Fruit fly (Drosophila melanogaster): ENCODE results near the gene Sry-delta.
A peak's percentile ranks its signal among the peaks of the same experiment; 100 is the strongest.

dm6 chr3R:30013909-30014308 is 29.2 kb upstream of the Sry-delta start:
- peak; percentile 77 for TF ChIP-seq spab (GFP tag; optimal IDR thresholded peaks at IDR 0.05)
- peak; percentile 71 for TF ChIP-seq Eip78C (GFP tag)
- TF ChIP-seq svp (GFP tag), result peak; percentile 77

Measured in whole organism, prepupa.